Fruit fly (Drosophila melanogaster): ENCODE results near the gene CG4830.

CG4830 gene

dm6 chr3R:12250204-12250603, 40.0 kb upstream of the CG4830 start (continued):
- TF ChIP-seq ssp (GFP tag; IDR thresholded peaks at IDR 0.05): no peak
- TF ChIP-seq CG7963 (GFP tag; IDR thresholded peaks at IDR 0.05; ENCODE audit: partially characterized antibody): no peak
- no peak for TF ChIP-seq Doc3 (GFP tag; IDR thresholded peaks at IDR 0.05; ENCODE audit: partially characterized antibody)
- no peak for TF ChIP-seq Bdp1 (GFP tag; optimal IDR thresholded peaks at IDR 0.05)
- peak; percentile 71 for TF ChIP-seq sens (GFP tag)
- no peak for TF ChIP-seq CG1233 (GFP tag; optimal IDR thresholded peaks at IDR 0.05)
- no peak for TF ChIP-seq MBD-R2 (GFP tag; IDR thresholded peaks at IDR 0.05)
- TF ChIP-seq CG9727 (GFP tag; optimal IDR thresholded peaks at IDR 0.05): no peak
- TF ChIP-seq CG5180 (GFP tag; optimal IDR thresholded peaks at IDR 0.05): peak; percentile 18
- TF ChIP-seq grn (GFP tag; optimal IDR thresholded peaks at IDR 0.05): no peak
- no peak for TF ChIP-seq CG14441 (GFP tag; IDR thresholded peaks at IDR 0.05)
- no peak for TF ChIP-seq bowl (GFP tag; IDR thresholded peaks at IDR 0.05)
- TF ChIP-seq fd96Cb (tag; optimal IDR thresholded peaks at IDR 0.05): no peak
- TF ChIP-seq Hmx (GFP tag; optimal IDR thresholded peaks at IDR 0.05): no peak
- no peak for TF ChIP-seq mirr (GFP tag; optimal IDR thresholded peaks at IDR 0.05)
- peak; percentile 18 for TF ChIP-seq sd (tag; optimal IDR thresholded peaks at IDR 0.05)
- TF ChIP-seq gem (tag; optimal IDR thresholded peaks at IDR 0.05): no peak
- TF ChIP-seq Elba2 (GFP tag; optimal IDR thresholded peaks at IDR 0.05): no peak
- no peak for TF ChIP-seq CG17912 (GFP tag; optimal IDR thresholded peaks at IDR 0.05)

dm6 chr3R:12248243-12248642, 38.1 kb upstream of the CG4830 start:
- TF ChIP-seq CG11723 (GFP tag; optimal IDR thresholded peaks at IDR 0.05) (no peak), Sox100B (GFP tag; optimal IDR thresholded peaks at IDR 0.05) (no peak), zen (tag; optimal IDR thresholded peaks at IDR 0.05) (peak; percentile 61), CG8944 (GFP tag; optimal IDR thresholded peaks at IDR 0.05) (no peak), CG9817 (tag; optimal IDR thresholded peaks at IDR 0.05) (no peak), CG5953 (GFP tag; IDR thresholded peaks at IDR 0.05) (no peak), Kr (GFP tag; optimal IDR thresholded peaks at IDR 0.05) (peak; percentile 5), tll (GFP tag; optimal IDR thresholded peaks at IDR 0.05) (peak in 1 of 2 experiments; percentile 93), cad (GFP tag; optimal IDR thresholded peaks at IDR 0.05) (peak; percentile 83), caup (GFP tag; optimal IDR thresholded peaks at IDR 0.05; ENCODE audit: severe bottlenecking) (no peak), nerfin-1 (tag; optimal IDR thresholded peaks at IDR 0.05) (no peak), CG2889 (GFP tag; IDR thresholded peaks at IDR 0.05) (no peak), D (optimal IDR thresholded peaks at IDR 0.05) (peak; percentile 92), D (GFP tag; optimal IDR thresholded peaks at IDR 0.05) (no peak), CG15696 (tag; optimal IDR thresholded peaks at IDR 0.05) (no peak)

- TF ChIP-seq CG7357 (GFP tag; IDR thresholded peaks at IDR 0.05) (no peak), otp (GFP tag; IDR thresholded peaks at IDR 0.05) (peak; percentile 58; the same call in 1 of the 3 replicates), fru (optimal IDR thresholded peaks at IDR 0.05) (no peak), Sry-β (GFP tag; optimal IDR thresholded peaks at IDR 0.05) (no peak), chinmo (GFP tag; IDR thresholded peaks at IDR 0.05; ENCODE audit: partially characterized antibody) (0 out of 4 replicates have a peak, but pooled peaks have one; percentile 77), CG1024 (GFP tag; IDR thresholded peaks at IDR 0.05) (no peak), gem (tag; optimal IDR thresholded peaks at IDR 0.05) (no peak), CG4282 (GFP tag; optimal IDR thresholded peaks at IDR 0.05) (no peak), CG13424 (tag; optimal IDR thresholded peaks at IDR 0.05) (no peak), ab (GFP tag; optimal IDR thresholded peaks at IDR 0.05) (no peak), CG6854 (GFP tag; optimal IDR thresholded peaks at IDR 0.05) (no peak), exex (tag; optimal IDR thresholded peaks at IDR 0.05) (no peak), CG3838 (GFP tag; optimal IDR thresholded peaks at IDR 0.05) (no peak), H15 (GFP tag; IDR thresholded peaks at IDR 0.05) (no peak), phol (tag; optimal IDR thresholded peaks at IDR 0.05) (no peak), CG34376 (GFP tag; optimal IDR thresholded peaks at IDR 0.05) (peak; percentile 76), CG10321 (GFP tag; IDR thresholded peaks at IDR 0.05) (peak; percentile 81), eve (GFP tag; optimal IDR thresholded peaks at IDR 0.05) (no peak)
Measured at dm6 chr3R:12244468-12245060, 34.4 kb upstream of the CG4830 start.

Data from whole organism, embryonic.